Worm (Caenorhabditis elegans) whole organism, L4 larva: ENCODE measurements around the gene inft-2.

Source experiments
- ces-1 ChIP-seq: fragments of 150-350 bp; sonication (generic microtip); optimal IDR thresholded peaks from 4 replicates; lab custom pipeline; 2014; ENCODE audit warnings: missing biosample characterization, missing genetic modification reagents, missing genetic modification characterization
- dve-1 ChIP-seq: sonication (generic microtip); optimal IDR thresholded peaks from 2 replicates; lab custom pipeline; 2017; ENCODE audit warnings: antibody characterized with exemption, mild to moderate bottlenecking, missing genetic modification characterization, missing compliant biosample characterization; ENCODE audit not compliant: insufficient read depth
- skn-1 ChIP-seq: fragments of 150-350 bp; optimal IDR thresholded peaks from 2 replicates; lab custom pipeline; 2014; ENCODE audit warnings: missing biosample characterization, missing genetic modification characterization

DNA sequence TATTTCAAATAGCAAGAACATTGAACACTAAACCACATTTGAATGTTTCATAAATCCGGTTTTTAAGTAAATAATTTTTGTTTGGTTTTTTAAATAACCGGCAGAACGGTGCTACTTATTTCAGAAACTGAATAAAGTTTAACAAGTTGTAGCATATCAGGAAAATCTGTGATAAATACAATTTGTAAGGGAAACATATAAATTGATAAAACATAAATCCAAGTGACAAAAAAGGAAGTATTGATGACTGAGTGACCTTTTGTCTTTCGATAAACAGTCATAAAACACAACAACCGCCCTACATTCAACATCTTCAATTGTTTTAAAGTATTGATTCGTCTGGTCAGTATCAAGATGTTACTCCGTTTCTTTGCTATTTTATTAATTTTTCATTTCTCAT lies 6.8 kb upstream of the inft-2 start, which contains the start of gene far-5:
- TF ChIP-seq skn-1 (tag; lab: Kevin White, UChicago) (no peak), ces-1 (no peak), dve-1 (tag; lab: Kevin White, UChicago) (no peak)
